Worm (Caenorhabditis elegans) whole organism, L4/young adult: ENCODE data around the gene tpk-1.

ENCODE experiments used
- dao-5 ChIP-seq: sonication (generic microtip); optimal IDR thresholded peaks from 2 replicates; lab custom pipeline; 2016; ENCODE audit warnings: missing genotype, missing genetic modification characterization, moderate library complexity, missing compliant biosample characterization
- him-1 ChIP-seq: sonication (generic microtip); optimal IDR thresholded peaks from 2 replicates; lab custom pipeline; 2016; ENCODE audit warnings: missing genotype, missing genetic modification reagents, missing genetic modification characterization, missing compliant biosample characterization

ce11 chrIII:8961993-8962392, 50.0 kb downstream of the tpk-1 start, which contains the start of gene grl-25:
- TF ChIP-seq dao-5 (tag; lab: Kevin White, UChicago) (no peak), him-1 (no peak)
